Worm (Caenorhabditis elegans): ENCODE data around the gene K08D9.9.

ce11 chrV:3257277-3257676, 20.8 kb upstream of the K08D9.9 start, which contains the start of gene T28A11.22:
- TF ChIP-seq nhr-21 (tag; optimal IDR thresholded peaks at IDR 0.05) (no peak), nhr-77 (tag; optimal IDR thresholded peaks at IDR 0.05) (no peak), skn-1 (tag; optimal IDR thresholded peaks at IDR 0.05) (no peak)
